Fruit fly (Drosophila melanogaster): ENCODE data around the gene CG4408.

DNA sequence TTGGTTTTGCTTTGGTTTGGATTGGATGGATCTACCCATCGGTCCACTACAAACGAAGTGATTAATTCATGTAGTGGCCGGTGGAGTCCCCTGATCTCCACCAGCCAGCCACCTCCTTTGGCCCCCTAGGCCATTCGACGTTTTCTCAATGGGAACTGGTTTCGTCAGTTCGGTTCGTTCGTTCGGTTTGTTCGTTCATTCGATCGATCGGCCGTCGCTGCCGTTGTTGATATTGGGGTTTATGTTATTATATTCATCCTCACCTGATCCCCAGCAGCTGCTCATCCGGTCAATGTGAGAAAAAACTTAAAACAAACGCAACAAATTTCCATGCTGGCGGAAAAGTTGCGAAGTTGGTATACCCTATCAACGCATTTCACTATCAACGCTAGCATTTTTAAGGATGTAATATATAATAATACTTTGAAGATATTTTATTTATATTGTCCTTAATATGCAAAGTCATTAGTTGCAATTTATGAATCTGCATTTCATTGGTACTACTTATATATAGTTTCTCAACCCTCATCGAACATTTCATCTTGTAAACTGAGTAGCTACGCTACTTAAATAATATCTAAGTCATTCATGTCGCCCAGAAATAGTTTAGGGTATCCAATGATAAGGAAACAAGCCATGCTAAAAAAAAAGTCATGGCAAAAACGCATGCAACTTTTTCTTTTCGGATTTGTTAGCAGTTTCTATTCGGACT lies 39.6 kb downstream of the CG4408 start:
- no peak for TF ChIP-seq repo (GFP tag; optimal IDR thresholded peaks at IDR 0.05)
- TF ChIP-seq jigr1 (GFP tag; IDR thresholded peaks at IDR 0.05) = no peak
- TF ChIP-seq CG17361 (GFP tag; IDR thresholded peaks at IDR 0.05) = no peak
- no peak for TF ChIP-seq Sin3A (optimal IDR thresholded peaks at IDR 0.05)
- TF ChIP-seq dati (GFP tag; IDR thresholded peaks at IDR 0.05) = no peak

Measured in whole organism, embryonic.